Worm (Caenorhabditis elegans) whole organism, L1 larva: ENCODE measurements around the gene ZK228.1.
"Not testable (repeated sequence)": the region's sequence is repeated elsewhere in the genome, so short reads cannot be mapped to it uniquely, and the experiment has no call there.

Experiments used
- C04F5.9 ChIP-seq: sonication (generic microtip); optimal IDR thresholded peaks from 2 replicates; lab custom pipeline; 2016; ENCODE audit warnings: missing genetic modification characterization, missing compliant biosample characterization
- C34B4.2 ChIP-seq: sonication (generic microtip); optimal IDR thresholded peaks from 2 replicates; lab custom pipeline; 2017; ENCODE audit warnings: mild to moderate bottlenecking, missing genetic modification characterization, missing compliant biosample characterization
- F16B12.6 ChIP-seq: fragments of 150-350 bp; optimal IDR thresholded peaks from 2 replicates; lab custom pipeline; 2014; ENCODE audit warnings: missing biosample characterization, missing genetic modification characterization
- alr-1 ChIP-seq: fragments of 200-800 bp; sonication (Bioruptor generic); optimal IDR thresholded peaks from 2 replicates; lab custom pipeline; 2018; ENCODE audit warnings: borderline replicate concordance, mild to moderate bottlenecking, missing genetic modification characterization, missing compliant biosample characterization
- blmp-1 ChIP-seq: fragments of 150-350 bp; optimal IDR thresholded peaks from 2 replicates; lab custom pipeline; 2014; ENCODE audit warnings: missing biosample characterization, missing genetic modification characterization
- ceh-63 ChIP-seq: fragments of 200-800 bp; sonication (Bioruptor generic); optimal IDR thresholded peaks from 2 replicates; lab custom pipeline; 2018; ENCODE audit warnings: mild to moderate bottlenecking, missing genetic modification characterization, missing compliant biosample characterization
- ceh-82 ChIP-seq, 3 experiments: fragments of 150-350 bp in 1 of 3; sonication (generic microtip) in 2 of 3; optimal IDR thresholded peaks; 2 replicates each; lab custom pipeline; 2014 to 2017; ENCODE audit warnings: missing biosample characterization in 3 of 3, missing genetic modification characterization in 3 of 3
- ceh-88 ChIP-seq: fragments of 200-800 bp; sonication (Bioruptor generic); IDR thresholded peaks from 2 replicates; pipeline ENCODE4 v1.3.6; 2022; ENCODE audit warnings: missing genetic modification characterization, missing compliant biosample characterization
- ceh-90 ChIP-seq: sonication (generic microtip); optimal IDR thresholded peaks from 2 replicates; lab custom pipeline; 2016; ENCODE audit warnings: missing genetic modification characterization, missing compliant biosample characterization
- ces-1 ChIP-seq: fragments of 150-350 bp; optimal IDR thresholded peaks from 2 replicates; lab custom pipeline; 2014; ENCODE audit warnings: missing biosample characterization, missing genetic modification reagents, missing genetic modification characterization
- efl-1 ChIP-seq, 4 experiments: fragments of 150-350 bp; optimal IDR thresholded peaks in 3 of 4; peaks in 1 of 4; 1 replicate in 1 of 4; 2 replicates in 3 of 4; lab custom pipeline; 2014; ENCODE audit warnings: missing biosample characterization in 2 of 4, missing genetic modification characterization in 2 of 4, missing genetic modification reagents in 2 of 4
- efl-3 ChIP-seq: fragments of 200-800 bp; sonication (Bioruptor generic); optimal IDR thresholded peaks from 2 replicates; lab custom pipeline; 2018; ENCODE audit warnings: mild to moderate bottlenecking, missing genetic modification characterization, missing compliant biosample characterization
- egl-27 ChIP-seq, 2 experiments: fragments of 150-350 bp in 1 of 2; sonication (generic microtip); optimal IDR thresholded peaks; 3 replicates each; lab custom pipeline; 2017 to 2018; ENCODE audit warnings: missing biosample characterization in 2 of 2, missing genetic modification characterization in 2 of 2, missing genetic modification reagents in 2 of 2
- elt-2 ChIP-seq: sonication (generic microtip); optimal IDR thresholded peaks from 2 replicates; lab custom pipeline; 2016; ENCODE audit warnings: missing genetic modification characterization, mild to moderate bottlenecking, inconsistent platforms, missing compliant biosample characterization, missing genetic modification reagents
- elt-3 ChIP-seq, 6 experiments: fragments of 150-350 bp in 1 of 6; sonication (generic microtip); optimal IDR thresholded peaks; 2 replicates each; lab custom pipeline; 2017 to 2018; ENCODE audit warnings: missing biosample characterization in 6 of 6, missing genetic modification characterization in 6 of 6, inconsistent platforms in 1 of 6
- fkh-4 ChIP-seq: sonication (generic microtip); optimal IDR thresholded peaks from 2 replicates; lab custom pipeline; 2016; ENCODE audit warnings: missing compliant biosample characterization, missing genetic modification characterization, borderline replicate concordance
- hpl-2 ChIP-seq: fragments of 150-350 bp; optimal IDR thresholded peaks from 2 replicates; lab custom pipeline; 2014; ENCODE audit warnings: missing biosample characterization, missing genetic modification reagents, missing genetic modification characterization
- jun-1 ChIP-seq: fragments of 150-350 bp; optimal IDR thresholded peaks from 2 replicates; lab custom pipeline; 2014; ENCODE audit warnings: missing biosample characterization, missing genetic modification reagents, missing genetic modification characterization
- lin-15B ChIP-seq: fragments of 150-350 bp; sonication (generic microtip); optimal IDR thresholded peaks from 3 replicates; lab custom pipeline; 2014; ENCODE audit warnings: missing biosample characterization, missing genetic modification characterization
- lir-3 ChIP-seq: sonication (generic microtip); optimal IDR thresholded peaks from 2 replicates; lab custom pipeline; 2016; ENCODE audit warnings: mild to moderate bottlenecking, missing genetic modification characterization, moderate library complexity, missing compliant biosample characterization; ENCODE audit not compliant: poor library complexity
- mab-9 ChIP-seq: fragments of 200-800 bp; sonication (Bioruptor generic); IDR thresholded peaks from 2 replicates; pipeline ENCODE4 v1.3.6; 2022; ENCODE audit warnings: missing genetic modification reagents, missing genetic modification characterization, missing compliant biosample characterization
- mef-2 ChIP-seq: fragments of 150-350 bp; optimal IDR thresholded peaks from 2 replicates; lab custom pipeline; 2014; ENCODE audit warnings: missing biosample characterization, missing genetic modification characterization
- nhr-20 ChIP-seq: sonication (generic microtip); optimal IDR thresholded peaks from 2 replicates; lab custom pipeline; 2016; ENCODE audit warnings: mild to moderate bottlenecking, missing genetic modification characterization, missing compliant biosample characterization
- nhr-71 ChIP-seq: sonication (generic microtip); optimal IDR thresholded peaks from 2 replicates; lab custom pipeline; 2016; ENCODE audit warnings: mild to moderate bottlenecking, missing genetic modification characterization, moderate library complexity, missing compliant biosample characterization
- nhr-76 ChIP-seq: sonication (generic microtip); optimal IDR thresholded peaks from 2 replicates; lab custom pipeline; 2017; ENCODE audit warnings: missing biosample characterization, missing genetic modification characterization
- nhr-85 ChIP-seq: sonication (generic microtip); peaks from one replicate; lab custom pipeline; 2016; ENCODE audit warnings: missing genetic modification characterization, inconsistent platforms, missing compliant biosample characterization
- pag-3 ChIP-seq: sonication (generic microtip); optimal IDR thresholded peaks from 2 replicates; lab custom pipeline; 2017; ENCODE audit warnings: missing genetic modification characterization, mild to moderate bottlenecking, missing compliant biosample characterization, antibody characterized with exemption, borderline replicate concordance; ENCODE audit not compliant: insufficient read depth
- pax-3 ChIP-seq: fragments of 200-800 bp; sonication (Bioruptor generic); optimal IDR thresholded peaks from 2 replicates; lab custom pipeline; 2018; ENCODE audit warnings: mild to moderate bottlenecking, missing genetic modification characterization, moderate library complexity, missing compliant biosample characterization
- pqm-1 ChIP-seq: sonication (generic microtip); optimal IDR thresholded peaks from 3 replicates; lab custom pipeline; 2017; ENCODE audit warnings: missing biosample characterization, missing genetic modification characterization
- skn-1 ChIP-seq: fragments of 150-350 bp; optimal IDR thresholded peaks from 2 replicates; lab custom pipeline; 2014; ENCODE audit warnings: missing biosample characterization, missing genetic modification characterization
- swsn-7 ChIP-seq: sonication (generic microtip); optimal IDR thresholded peaks from 2 replicates; lab custom pipeline; 2016; ENCODE audit warnings: missing genetic modification characterization, missing compliant biosample characterization
- zip-4 ChIP-seq: fragments of 200-800 bp; sonication (Bioruptor generic); optimal IDR thresholded peaks from 2 replicates; lab custom pipeline; 2018; ENCODE audit warnings: mild to moderate bottlenecking, missing genetic modification characterization, moderate library complexity, missing compliant biosample characterization

ZK228.1 gene

ce11 chrV:18444118-18444517, at the start of gene ZK228.1:
TSS of gene ZK228.1 (plus strand) at chrV:18444418.
- TF ChIP-seq C34B4.2 (no peak), jun-1 (tag; lab: Kevin White, UChicago) (no peak), egl-27 (tag; optimal IDR thresholded peaks at IDR 0.05; lab: Kevin White, UChicago) (no peak), hpl-2 (GFP tag; lab: Kevin White, UChicago) (no peak), elt-3 (tag; optimal IDR thresholded peaks at IDR 0.05; lab: Kevin White, UChicago) (no peak), pag-3 (no peak), ceh-63 (no peak), elt-2 (no peak), skn-1 (no peak), pqm-1 (tag; lab: Kevin White, UChicago) (no peak), zip-4 (no peak), blmp-1 (tag; lab: Kevin White, UChicago) (no peak), nhr-76 (tag; lab: Kevin White, UChicago) (no peak), ceh-82 (tag; optimal IDR thresholded peaks at IDR 0.05; lab: Kevin White, UChicago) (no peak), fkh-4 (tag; lab: Kevin White, UChicago) (no peak), ces-1 (GFP tag; lab: Kevin White, UChicago) (no peak), mab-9 (GFP tag; lab: Robert Waterston, UW) (no peak), nhr-71 (tag; lab: Kevin White, UChicago) (no peak), nhr-20 (no peak), lin-15B (tag; lab: Kevin White, UChicago) (no peak)

DNA sequence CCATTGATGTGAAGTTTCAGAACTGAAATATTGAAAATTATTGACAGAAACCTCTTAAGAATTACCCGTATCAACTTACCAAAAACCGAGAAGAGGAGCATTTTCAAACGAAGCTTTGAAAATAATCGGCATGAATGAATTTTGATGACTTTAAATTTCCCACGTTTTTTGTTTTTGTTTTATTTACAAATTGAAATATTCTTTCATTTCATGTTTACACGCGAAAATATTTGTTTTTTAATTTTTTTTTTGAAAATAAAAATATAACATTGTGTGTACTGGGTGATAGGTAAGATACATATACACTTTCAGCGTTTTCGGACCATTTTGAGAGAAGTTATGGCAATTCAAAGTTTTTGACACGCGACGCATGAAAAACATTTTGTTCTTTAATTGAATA, 48.6 kb upstream of the ZK228.1 start, which contains the start of gene Y51A2B.9:
Y51A2B.9 (minus strand) TSS at position 101 of the 400 bp plus-strand sequence.
- no peak for TF ChIP-seq pax-3
- TF ChIP-seq ceh-90 = no peak
- no peak for TF ChIP-seq F16B12.6 (tag; lab: Kevin White, UChicago)
- no peak for TF ChIP-seq mef-2 (tag; lab: Kevin White, UChicago)
- TF ChIP-seq ceh-88 (GFP tag; lab: Robert Waterston, UW) = no peak
- TF ChIP-seq lir-3 = no peak
- TF ChIP-seq alr-1 = no peak
- no peak for TF ChIP-seq efl-3 (GFP tag; lab: Kevin White, UChicago)
- TF ChIP-seq, all 84 proteins: peak for 0

DNA sequence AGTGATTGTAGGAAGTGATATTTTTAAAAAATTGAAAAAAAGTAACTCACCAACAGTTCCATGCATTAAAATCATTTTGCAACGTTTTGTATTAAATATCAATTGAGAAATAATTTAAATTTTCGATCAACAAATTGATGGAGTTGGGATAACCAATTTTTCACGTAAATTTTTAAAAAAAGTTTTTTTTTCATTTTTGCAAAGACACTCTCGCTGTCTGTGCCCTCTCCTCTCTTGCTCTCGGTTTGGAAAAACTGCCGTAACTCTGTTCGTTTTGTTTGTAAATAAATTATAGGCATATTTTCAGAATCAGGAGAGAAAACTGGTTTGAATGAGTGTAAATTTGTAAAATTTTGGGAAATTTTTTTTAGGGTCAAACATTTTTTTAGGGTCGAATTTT, 46.4 kb upstream of the ZK228.1 start, which contains the start of gene Y51A2B.16:
Y51A2B.16 (minus strand) TSS at position 101 of the 400 bp plus-strand sequence.
- TF ChIP-seq efl-1 (optimal IDR thresholded peaks at IDR 0.05; lab: Kevin White, UChicago) (no peak), efl-1 (GFP tag; optimal IDR thresholded peaks at IDR 0.05 in 1 of 2; lab: Kevin White, UChicago) (peak in 1 of 2 experiments; percentile 6), nhr-85 (tag; lab: Kevin White, UChicago) (no peak)

- TF ChIP-seq swsn-7 (tag; lab: Kevin White, UChicago) (no peak), efl-1 (optimal IDR thresholded peaks at IDR 0.05; lab: Kevin White, UChicago) (no peak), efl-1 (GFP tag; optimal IDR thresholded peaks at IDR 0.05 in 1 of 2; lab: Kevin White, UChicago) (peak in 1 of 2 experiments; percentile 90), zip-4 (no peak)
Observed at ce11 chrV:18402743-18403142, 41.5 kb upstream of the ZK228.1 start.

- TF ChIP-seq fkh-4 (tag; lab: Kevin White, UChicago); hpl-2 (GFP tag; lab: Kevin White, UChicago); C04F5.9 (tag; lab: Kevin White, UChicago): not testable (repeated sequence)
Observed at ce11 chrV:18404767-18405166, 39.5 kb upstream of the ZK228.1 start, which contains the start of gene srh-209. TSS of gene srh-209 (minus strand) at chrV:18404867.
